Fruit fly (Drosophila melanogaster) Kc167 (cell line): ENCODE data around the gene CycD.

Source experiments
- Myc ChIP-seq: fragments of >200 bp; optimal IDR thresholded peaks from 2 replicates; lab custom pipeline; 2017; ENCODE audit warnings: missing external identifiers
- Sin3A ChIP-seq: fragments of >200 bp; optimal IDR thresholded peaks from 2 replicates; lab custom pipeline; 2018; ENCODE audit warnings: missing external identifiers
- h ChIP-seq: fragments of >200 bp; optimal IDR thresholded peaks from 3 replicates; lab custom pipeline; 2018; ENCODE audit warnings: missing external identifiers
- psq ChIP-seq: fragments of >200 bp; optimal IDR thresholded peaks from 2 replicates; lab custom pipeline; 2017; ENCODE audit warnings: missing external identifiers
- ttk ChIP-seq: sonication (Bioruptor generic); optimal IDR thresholded peaks from 2 replicates; lab custom pipeline; 2017; ENCODE audit warnings: missing external identifiers

- TF ChIP-seq psq (lab: Kevin White, UChicago): no peak
- no peak for TF ChIP-seq h (lab: Kevin White, UChicago)
- no peak for TF ChIP-seq Sin3A (lab: Kevin White, UChicago)
- TF ChIP-seq ttk: no peak
- no peak for TF ChIP-seq Myc
Measured at dm6 chrX:15859869-15860268, 49.6 kb downstream of the CycD start, which contains the start of gene Gbeta13F.
